Worm (Caenorhabditis elegans) whole organism, late embryonic: ENCODE measurements around the gene kcnl-3.
A peak's percentile ranks its signal among the peaks of the same experiment; 100 is the strongest.

ENCODE experiments used
- C08G9.2 ChIP-seq: sonication (generic microtip); optimal IDR thresholded peaks from 2 replicates; lab custom pipeline; 2016; ENCODE audit warnings: mild to moderate bottlenecking, missing genetic modification characterization, moderate library complexity, missing compliant biosample characterization
- K02D7.2 ChIP-seq: sonication (generic microtip); optimal IDR thresholded peaks from 2 replicates; lab custom pipeline; 2017; ENCODE audit warnings: mild to moderate bottlenecking, missing genetic modification characterization, missing compliant biosample characterization
- T23F11.4 ChIP-seq: fragments of 200-800 bp; sonication (Bioruptor generic); optimal IDR thresholded peaks from 2 replicates; lab custom pipeline; 2018; ENCODE audit warnings: mild to moderate bottlenecking, missing genetic modification characterization, missing compliant biosample characterization
- ceh-18 ChIP-seq: sonication (generic microtip); optimal IDR thresholded peaks from 2 replicates; lab custom pipeline; 2016; ENCODE audit warnings: missing genetic modification characterization, missing compliant biosample characterization
- ceh-2 ChIP-seq: sonication (generic microtip); optimal IDR thresholded peaks from 2 replicates; lab custom pipeline; 2016; ENCODE audit warnings: missing genotype, missing genetic modification characterization, missing compliant biosample characterization
- ceh-22 ChIP-seq: sonication (generic microtip); optimal IDR thresholded peaks from 2 replicates; lab custom pipeline; 2017; ENCODE audit warnings: missing biosample characterization, missing genetic modification characterization
- ceh-31 ChIP-seq: sonication (generic microtip); optimal IDR thresholded peaks from 2 replicates; lab custom pipeline; 2016; ENCODE audit warnings: missing genetic modification characterization, missing compliant biosample characterization
- ceh-34 ChIP-seq: sonication (generic microtip); optimal IDR thresholded peaks from 2 replicates; lab custom pipeline; 2016; ENCODE audit warnings: mild to moderate bottlenecking, missing genetic modification characterization, missing compliant biosample characterization
- ceh-48 ChIP-seq: sonication (generic microtip); optimal IDR thresholded peaks from 2 replicates; lab custom pipeline; 2016; ENCODE audit warnings: missing genetic modification characterization, inconsistent platforms, missing compliant biosample characterization
- ceh-9 ChIP-seq: sonication (generic microtip); optimal IDR thresholded peaks from 2 replicates; lab custom pipeline; 2016; ENCODE audit warnings: mild to moderate bottlenecking, missing genetic modification characterization, inconsistent platforms, missing compliant biosample characterization
- che-1 ChIP-seq: sonication (generic microtip); optimal IDR thresholded peaks from 2 replicates; lab custom pipeline; 2016; ENCODE audit warnings: mild to moderate bottlenecking, missing genetic modification characterization, missing compliant biosample characterization
- ets-4 ChIP-seq: sonication (generic microtip); optimal IDR thresholded peaks from 2 replicates; lab custom pipeline; 2016; ENCODE audit warnings: missing genetic modification characterization, missing compliant biosample characterization
- fax-1 ChIP-seq: sonication (generic microtip); optimal IDR thresholded peaks from 2 replicates; lab custom pipeline; 2016; ENCODE audit warnings: missing genotype, missing genetic modification characterization, missing compliant biosample characterization
- fkh-10 ChIP-seq: fragments of 150-350 bp; optimal IDR thresholded peaks from 2 replicates; lab custom pipeline; 2014; ENCODE audit warnings: missing biosample characterization, missing genetic modification reagents, missing genetic modification characterization
- fkh-6 ChIP-seq: sonication (generic microtip); optimal IDR thresholded peaks from 2 replicates; lab custom pipeline; 2016; ENCODE audit warnings: missing genetic modification characterization, missing compliant biosample characterization
- gmeb-2 ChIP-seq: sonication (generic microtip); optimal IDR thresholded peaks from 2 replicates; lab custom pipeline; 2016; ENCODE audit warnings: missing genetic modification characterization, inconsistent platforms, missing compliant biosample characterization
- hlh-6 ChIP-seq: sonication (generic microtip); optimal IDR thresholded peaks from 2 replicates; lab custom pipeline; 2016; ENCODE audit warnings: missing genotype, missing genetic modification characterization, missing compliant biosample characterization
- hlh-8 ChIP-seq: sonication (generic microtip); optimal IDR thresholded peaks from 2 replicates; lab custom pipeline; 2016; ENCODE audit warnings: missing genotype, missing genetic modification characterization, missing compliant biosample characterization
- mec-3 ChIP-seq: sonication (generic microtip); optimal IDR thresholded peaks from 2 replicates; lab custom pipeline; 2016; ENCODE audit warnings: borderline replicate concordance, missing genetic modification characterization, missing compliant biosample characterization
- nfya-1 ChIP-seq: sonication (generic microtip); optimal IDR thresholded peaks from 2 replicates; lab custom pipeline; 2017; ENCODE audit warnings: missing genetic modification characterization, mild to moderate bottlenecking, missing compliant biosample characterization, antibody characterized with exemption, moderate library complexity
- nhr-11 ChIP-seq: fragments of 150-350 bp; optimal IDR thresholded peaks from 2 replicates; lab custom pipeline; 2014; ENCODE audit warnings: missing biosample characterization, missing genetic modification characterization
- nhr-232 ChIP-seq: sonication (generic microtip); optimal IDR thresholded peaks from 2 replicates; lab custom pipeline; 2016; ENCODE audit warnings: missing genetic modification characterization, missing compliant biosample characterization
- npax-4 ChIP-seq: sonication (generic microtip); optimal IDR thresholded peaks from 2 replicates; lab custom pipeline; 2016; ENCODE audit warnings: missing genetic modification characterization, missing compliant biosample characterization
- pax-1 ChIP-seq: fragments of 150-350 bp; optimal IDR thresholded peaks from 2 replicates; lab custom pipeline; 2014; ENCODE audit warnings: missing biosample characterization, missing genetic modification characterization
- rnt-1 ChIP-seq: sonication (generic microtip); optimal IDR thresholded peaks from 2 replicates; lab custom pipeline; 2016; ENCODE audit warnings: missing genetic modification characterization, missing compliant biosample characterization
- sdc-2 ChIP-seq: sonication (generic microtip); optimal IDR thresholded peaks from 2 replicates; lab custom pipeline; 2016; ENCODE audit warnings: missing genotype, missing genetic modification characterization, missing compliant biosample characterization
- sox-2 ChIP-seq: fragments of 200-800 bp; sonication (Bioruptor generic); IDR thresholded peaks from 2 replicates; pipeline ENCODE4 v1.3.6; 2022; ENCODE audit warnings: missing genetic modification reagents, missing genetic modification characterization, missing compliant biosample characterization
- syd-9 ChIP-seq: sonication (generic microtip); optimal IDR thresholded peaks from 2 replicates; lab custom pipeline; 2016; ENCODE audit warnings: mild to moderate bottlenecking, missing genetic modification characterization, moderate library complexity, missing compliant biosample characterization
- ttx-3 ChIP-seq: sonication (generic microtip); optimal IDR thresholded peaks from 2 replicates; lab custom pipeline; 2016; ENCODE audit warnings: missing genetic modification reagents, missing genetic modification characterization, missing compliant biosample characterization
- unc-3 ChIP-seq, 2 experiments: fragments of 200-800 bp in 1 of 2; sonication (Bioruptor generic) in 1 of 2; sonication (generic microtip) in 1 of 2; conservative IDR thresholded peaks in 1 of 2; optimal IDR thresholded peaks in 1 of 2; 2 replicates each; pipeline versions ENCODE4 v1.3.6 to Lab custom; 2016 to 2022; ENCODE audit warnings: missing compliant biosample characterization in 2 of 2, missing genetic modification characterization in 2 of 2, missing genetic modification reagents in 1 of 2
- unc-55 ChIP-seq: sonication (generic microtip); optimal IDR thresholded peaks from 2 replicates; lab custom pipeline; 2017; ENCODE audit warnings: missing biosample characterization, missing genetic modification reagents, missing genetic modification characterization
- unc-86 ChIP-seq: sonication (generic microtip); optimal IDR thresholded peaks from 2 replicates; lab custom pipeline; 2016; ENCODE audit warnings: missing genetic modification characterization, missing compliant biosample characterization
- zip-5 ChIP-seq: sonication (generic microtip); optimal IDR thresholded peaks from 2 replicates; lab custom pipeline; 2016; ENCODE audit warnings: missing genetic modification characterization, missing compliant biosample characterization
- ztf-16 ChIP-seq: sonication (generic microtip); optimal IDR thresholded peaks from 2 replicates; lab custom pipeline; 2017; ENCODE audit warnings: missing genetic modification characterization, missing compliant biosample characterization

Gene kcnl-3

DNA sequence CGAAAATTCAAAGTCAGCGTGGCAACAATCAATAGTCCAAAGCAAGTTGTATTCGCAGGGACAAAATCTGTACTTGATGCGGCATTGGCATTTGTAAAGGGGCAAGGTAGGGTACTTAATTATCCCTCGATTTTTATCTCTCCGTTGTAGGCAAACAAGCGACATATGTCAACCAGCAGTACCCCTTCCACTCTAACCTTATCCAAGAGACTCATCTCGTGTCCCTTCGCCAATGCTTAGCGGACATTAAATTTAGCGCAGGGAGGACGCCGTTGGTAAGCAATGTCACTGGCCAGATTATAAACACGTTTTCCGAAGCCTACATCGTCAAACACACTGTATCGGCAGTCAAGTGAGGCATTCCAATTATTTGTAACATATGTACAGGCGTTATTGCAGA lies 42.7 kb downstream of the kcnl-3 start (continued):
- TF ChIP-seq ceh-34 = peak; percentile 93
- peak; percentile 68 for TF ChIP-seq T23F11.4
- peak; percentile 99 for TF ChIP-seq ceh-18 (tag; lab: Kevin White, UChicago)
- peak; percentile 22 for TF ChIP-seq nhr-232 (tag; lab: Kevin White, UChicago)
- TF ChIP-seq sox-2 (GFP tag; lab: Robert Waterston, UW) = peak; percentile 51
- peak; percentile 69 for TF ChIP-seq hlh-6
- TF ChIP-seq ceh-9 (tag; lab: Kevin White, UChicago) = no peak
- TF ChIP-seq nfya-1 (tag; lab: Kevin White, UChicago) = peak; percentile 96
- TF ChIP-seq sdc-2 = peak; percentile 99
- TF ChIP-seq fax-1 (tag; lab: Kevin White, UChicago) = peak; percentile 53
- peak; percentile 93 for TF ChIP-seq ceh-22 (tag; lab: Kevin White, UChicago)
- no peak for TF ChIP-seq ttx-3 (tag; lab: Kevin White, UChicago)
- no peak for TF ChIP-seq npax-4
- peak; percentile 40 for TF ChIP-seq gmeb-2 (tag; lab: Kevin White, UChicago)
- TF ChIP-seq nhr-11 (tag; lab: Kevin White, UChicago) = no peak
- peak; percentile 93 for TF ChIP-seq syd-9 (tag; lab: Kevin White, UChicago)
- TF ChIP-seq, all 69 proteins: peak for 51

DNA sequence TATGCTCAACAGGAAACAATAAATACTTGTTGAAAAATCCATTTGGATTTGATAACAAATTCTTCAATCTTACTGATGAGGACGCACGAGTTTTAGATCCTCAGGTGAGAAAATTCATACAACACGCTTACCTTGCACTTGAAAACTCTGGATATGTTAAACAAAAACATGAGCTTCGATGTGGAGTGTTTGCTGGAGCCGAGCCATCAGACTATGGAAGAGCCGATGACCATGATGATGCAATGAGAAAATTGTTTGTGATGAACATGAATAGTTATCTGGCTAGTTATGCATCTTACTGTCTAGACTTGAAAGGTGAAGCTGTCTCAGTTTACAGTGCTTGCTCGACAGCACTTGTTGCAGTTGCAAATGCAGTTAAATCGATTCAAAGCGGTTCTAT lies 47.3 kb downstream of the kcnl-3 start:
- TF ChIP-seq fkh-6 (tag; lab: Kevin White, UChicago) = no peak
- TF ChIP-seq zip-5 = no peak
- TF ChIP-seq che-1 (tag; lab: Kevin White, UChicago) = no peak
- no peak for TF ChIP-seq rnt-1 (tag; lab: Kevin White, UChicago)
- TF ChIP-seq ceh-48 (tag; lab: Kevin White, UChicago) = no peak
- TF ChIP-seq unc-86 (tag; lab: Kevin White, UChicago) = no peak
- TF ChIP-seq K02D7.2 (tag; lab: Kevin White, UChicago) = no peak
- TF ChIP-seq ceh-31 (tag; lab: Kevin White, UChicago) = no peak
- TF ChIP-seq unc-3 (GFP tag; conservative IDR thresholded peaks at IDR 0.05; lab: Robert Waterston, UW) = no peak
- no peak for TF ChIP-seq unc-3 (tag; optimal IDR thresholded peaks at IDR 0.05; lab: Kevin White, UChicago)
- no peak for TF ChIP-seq T23F11.4
- no peak for TF ChIP-seq ztf-16 (tag; lab: Kevin White, UChicago)
- TF ChIP-seq fkh-10 = no peak
- TF ChIP-seq ets-4 (tag; lab: Kevin White, UChicago) = no peak
- TF ChIP-seq pax-1 (tag; lab: Kevin White, UChicago) = no peak
- TF ChIP-seq ceh-2 = no peak
- no peak for TF ChIP-seq hlh-8 (tag; lab: Kevin White, UChicago)
- TF ChIP-seq ceh-9 (tag; lab: Kevin White, UChicago) = no peak
- TF ChIP-seq unc-55 (GFP tag; lab: Kevin White, UChicago) = no peak
- no peak for TF ChIP-seq C08G9.2 (tag; lab: Kevin White, UChicago)
- TF ChIP-seq mec-3 (tag; lab: Kevin White, UChicago) = no peak
